Worm (Caenorhabditis elegans) whole organism, L1 larva: ENCODE results near the gene rfk-1.

ENCODE experiments used
- C34B4.2 ChIP-seq: sonication (generic microtip); optimal IDR thresholded peaks from 2 replicates; lab custom pipeline; 2017; ENCODE audit warnings: mild to moderate bottlenecking, missing genetic modification characterization, missing compliant biosample characterization
- F16B12.6 ChIP-seq: fragments of 150-350 bp; optimal IDR thresholded peaks from 2 replicates; lab custom pipeline; 2014; ENCODE audit warnings: missing biosample characterization, missing genetic modification characterization
- Y116A8C.19 ChIP-seq: sonication (generic microtip); optimal IDR thresholded peaks from 2 replicates; lab custom pipeline; 2016; ENCODE audit warnings: missing compliant biosample characterization, missing genetic modification characterization, borderline replicate concordance
- aha-1 ChIP-seq: fragments of 150-350 bp; optimal IDR thresholded peaks from 2 replicates; lab custom pipeline; 2014; ENCODE audit warnings: missing biosample characterization, missing genetic modification characterization
- aly-2 ChIP-seq: fragments of 150-350 bp; optimal IDR thresholded peaks from 2 replicates; lab custom pipeline; 2014; ENCODE audit warnings: missing biosample characterization, missing genetic modification characterization
- ama-1 ChIP-seq: fragments of 150-350 bp; optimal IDR thresholded peaks from 2 replicates; lab custom pipeline; 2014
- blmp-1 ChIP-seq: fragments of 150-350 bp; optimal IDR thresholded peaks from 2 replicates; lab custom pipeline; 2014; ENCODE audit warnings: missing biosample characterization, missing genetic modification characterization
- ceh-63 ChIP-seq: fragments of 200-800 bp; sonication (Bioruptor generic); optimal IDR thresholded peaks from 2 replicates; lab custom pipeline; 2018; ENCODE audit warnings: mild to moderate bottlenecking, missing genetic modification characterization, missing compliant biosample characterization
- ceh-82 ChIP-seq, 3 experiments: fragments of 150-350 bp in 1 of 3; sonication (generic microtip) in 2 of 3; optimal IDR thresholded peaks; 2 replicates each; lab custom pipeline; 2014 to 2017; ENCODE audit warnings: missing biosample characterization in 3 of 3, missing genetic modification characterization in 3 of 3
- ceh-88 ChIP-seq: fragments of 200-800 bp; sonication (Bioruptor generic); IDR thresholded peaks from 2 replicates; pipeline ENCODE4 v1.3.6; 2022; ENCODE audit warnings: missing genetic modification characterization, missing compliant biosample characterization
- ceh-90 ChIP-seq: sonication (generic microtip); optimal IDR thresholded peaks from 2 replicates; lab custom pipeline; 2016; ENCODE audit warnings: missing genetic modification characterization, missing compliant biosample characterization
- dsc-1 ChIP-seq: sonication (generic microtip); optimal IDR thresholded peaks from 2 replicates; lab custom pipeline; 2016; ENCODE audit warnings: mild to moderate bottlenecking, missing genetic modification characterization, missing compliant biosample characterization
- egl-13 ChIP-seq: sonication (generic microtip); optimal IDR thresholded peaks from 2 replicates; lab custom pipeline; 2016; ENCODE audit warnings: missing genotype, missing genetic modification reagents, missing genetic modification characterization, missing compliant biosample characterization
- egl-27 ChIP-seq, 2 experiments: fragments of 150-350 bp in 1 of 2; sonication (generic microtip); optimal IDR thresholded peaks; 3 replicates each; lab custom pipeline; 2017 to 2018; ENCODE audit warnings: missing biosample characterization in 2 of 2, missing genetic modification characterization in 2 of 2, missing genetic modification reagents in 2 of 2
- elt-2 ChIP-seq: sonication (generic microtip); optimal IDR thresholded peaks from 2 replicates; lab custom pipeline; 2016; ENCODE audit warnings: missing genetic modification characterization, mild to moderate bottlenecking, inconsistent platforms, missing compliant biosample characterization, missing genetic modification reagents
- ets-5 ChIP-seq: fragments of 200-800 bp; sonication (Bioruptor generic); IDR thresholded peaks from 2 replicates; pipeline ENCODE4 v1.3.6; 2022; ENCODE audit warnings: missing genetic modification characterization, missing compliant biosample characterization
- fkh-10 ChIP-seq: sonication (generic microtip); optimal IDR thresholded peaks from 2 replicates; lab custom pipeline; 2017; ENCODE audit warnings: missing biosample characterization, missing genetic modification reagents, missing genetic modification characterization
- fos-1 ChIP-seq: fragments of 150-350 bp; optimal IDR thresholded peaks from 2 replicates; lab custom pipeline; 2014; ENCODE audit warnings: missing biosample characterization, missing genetic modification characterization
- hlh-17 ChIP-seq: fragments of 200-800 bp; sonication (Bioruptor generic); optimal IDR thresholded peaks from 2 replicates; lab custom pipeline; 2018; ENCODE audit warnings: missing genetic modification characterization, mild to moderate bottlenecking, missing compliant biosample characterization, moderate library complexity, borderline replicate concordance
- hlh-4 ChIP-seq: sonication (generic microtip); optimal IDR thresholded peaks from 2 replicates; lab custom pipeline; 2016; ENCODE audit warnings: mild to moderate bottlenecking, missing genetic modification characterization, missing compliant biosample characterization
- irx-1 ChIP-seq: sonication (generic microtip); optimal IDR thresholded peaks from 2 replicates; lab custom pipeline; 2016; ENCODE audit warnings: missing genetic modification characterization, missing compliant biosample characterization
- lin-13 ChIP-seq: fragments of 150-350 bp; optimal IDR thresholded peaks from 2 replicates; lab custom pipeline; 2014; ENCODE audit warnings: missing biosample characterization, missing genetic modification reagents, missing genetic modification characterization
- lin-15B ChIP-seq: fragments of 150-350 bp; sonication (generic microtip); optimal IDR thresholded peaks from 3 replicates; lab custom pipeline; 2014; ENCODE audit warnings: missing biosample characterization, missing genetic modification characterization
- lin-35 ChIP-seq, 2 experiments: fragments of 150-350 bp; optimal IDR thresholded peaks; 2 replicates each; lab custom pipeline; 2014; ENCODE audit warnings: missing biosample characterization in 2 of 2, missing genetic modification characterization in 2 of 2, missing genetic modification reagents in 2 of 2
- lir-3 ChIP-seq: sonication (generic microtip); optimal IDR thresholded peaks from 2 replicates; lab custom pipeline; 2016; ENCODE audit warnings: mild to moderate bottlenecking, missing genetic modification characterization, moderate library complexity, missing compliant biosample characterization; ENCODE audit not compliant: poor library complexity
- lsy-2 ChIP-seq, 2 experiments: fragments of 150-350 bp; optimal IDR thresholded peaks; 2 replicates each; lab custom pipeline; 2014; ENCODE audit warnings: missing biosample characterization in 2 of 2, missing genetic modification characterization in 2 of 2
- mef-2 ChIP-seq: fragments of 150-350 bp; optimal IDR thresholded peaks from 2 replicates; lab custom pipeline; 2014; ENCODE audit warnings: missing biosample characterization, missing genetic modification characterization
- nhr-11 ChIP-seq: fragments of 150-350 bp; optimal IDR thresholded peaks from 2 replicates; lab custom pipeline; 2014; ENCODE audit warnings: missing biosample characterization, missing genetic modification characterization
- nhr-12 ChIP-seq: sonication (generic microtip); optimal IDR thresholded peaks from 2 replicates; lab custom pipeline; 2017; ENCODE audit warnings: missing biosample characterization, missing genetic modification characterization
- nhr-19 ChIP-seq: fragments of 200-800 bp; sonication (Bioruptor generic); conservative IDR thresholded peaks from 2 replicates; pipeline ENCODE4 v1.3.6; 2022; ENCODE audit warnings: missing genetic modification characterization, missing compliant biosample characterization
- nhr-20 ChIP-seq: sonication (generic microtip); optimal IDR thresholded peaks from 2 replicates; lab custom pipeline; 2016; ENCODE audit warnings: mild to moderate bottlenecking, missing genetic modification characterization, missing compliant biosample characterization
- nhr-28 ChIP-seq: fragments of 150-350 bp; optimal IDR thresholded peaks from 2 replicates; lab custom pipeline; 2014; ENCODE audit warnings: missing biosample characterization, missing genetic modification characterization
- nhr-77 ChIP-seq: fragments of 150-350 bp; optimal IDR thresholded peaks from 2 replicates; lab custom pipeline; 2014; ENCODE audit warnings: missing biosample characterization, missing genetic modification characterization
- nhr-85 ChIP-seq: sonication (generic microtip); peaks from one replicate; lab custom pipeline; 2016; ENCODE audit warnings: missing genetic modification characterization, inconsistent platforms, missing compliant biosample characterization
- pag-3 ChIP-seq: sonication (generic microtip); optimal IDR thresholded peaks from 2 replicates; lab custom pipeline; 2017; ENCODE audit warnings: missing genetic modification characterization, mild to moderate bottlenecking, missing compliant biosample characterization, antibody characterized with exemption, borderline replicate concordance; ENCODE audit not compliant: insufficient read depth
- pax-3 ChIP-seq: fragments of 200-800 bp; sonication (Bioruptor generic); optimal IDR thresholded peaks from 2 replicates; lab custom pipeline; 2018; ENCODE audit warnings: mild to moderate bottlenecking, missing genetic modification characterization, moderate library complexity, missing compliant biosample characterization
- rnt-1 ChIP-seq: sonication (generic microtip); optimal IDR thresholded peaks from 2 replicates; lab custom pipeline; 2016; ENCODE audit warnings: mild to moderate bottlenecking, missing genetic modification characterization, moderate library complexity, missing compliant biosample characterization
- skn-1 ChIP-seq: fragments of 150-350 bp; optimal IDR thresholded peaks from 2 replicates; lab custom pipeline; 2014; ENCODE audit warnings: missing biosample characterization, missing genetic modification characterization
- snu-23 ChIP-seq: sonication (generic microtip); optimal IDR thresholded peaks from 2 replicates; lab custom pipeline; 2016; ENCODE audit warnings: missing genetic modification characterization, missing compliant biosample characterization
- sptf-1 ChIP-seq: fragments of 150-350 bp; optimal IDR thresholded peaks from 2 replicates; lab custom pipeline; 2014; ENCODE audit warnings: missing biosample characterization, missing genetic modification characterization
- swsn-7 ChIP-seq: sonication (generic microtip); optimal IDR thresholded peaks from 2 replicates; lab custom pipeline; 2016; ENCODE audit warnings: missing genetic modification characterization, missing compliant biosample characterization
- tbx-2 ChIP-seq: sonication (generic microtip); optimal IDR thresholded peaks from 2 replicates; lab custom pipeline; 2016; ENCODE audit warnings: missing genetic modification characterization, missing compliant biosample characterization
- unc-130 ChIP-seq: fragments of 150-350 bp; optimal IDR thresholded peaks from 2 replicates; lab custom pipeline; 2017; ENCODE audit warnings: missing biosample characterization, missing genetic modification characterization, inconsistent platforms
- unc-30 ChIP-seq: sonication (generic microtip); optimal IDR thresholded peaks from 2 replicates; lab custom pipeline; 2017; ENCODE audit warnings: missing biosample characterization, missing genetic modification characterization
- unc-62 ChIP-seq: fragments of 150-350 bp; optimal IDR thresholded peaks from 2 replicates; lab custom pipeline; 2014; ENCODE audit warnings: missing biosample characterization, missing genetic modification reagents, missing genetic modification characterization
- unc-86 ChIP-seq: sonication (generic microtip); optimal IDR thresholded peaks from 2 replicates; lab custom pipeline; 2016; ENCODE audit warnings: missing genetic modification characterization, missing compliant biosample characterization
- xbp-1 ChIP-seq: sonication (generic microtip); optimal IDR thresholded peaks from 2 replicates; lab custom pipeline; 2016; ENCODE audit warnings: missing genetic modification characterization, missing compliant biosample characterization
- zag-1 ChIP-seq: fragments of 150-350 bp; optimal IDR thresholded peaks from 2 replicates; lab custom pipeline; 2014; ENCODE audit warnings: missing biosample characterization, missing genetic modification characterization
- zip-4 ChIP-seq: fragments of 200-800 bp; sonication (Bioruptor generic); optimal IDR thresholded peaks from 2 replicates; lab custom pipeline; 2018; ENCODE audit warnings: mild to moderate bottlenecking, missing genetic modification characterization, moderate library complexity, missing compliant biosample characterization
- ztf-4 ChIP-seq: fragments of 150-350 bp; optimal IDR thresholded peaks from 2 replicates; lab custom pipeline; 2014; ENCODE audit warnings: missing biosample characterization, missing genetic modification characterization

rfk-1 gene

DNA sequence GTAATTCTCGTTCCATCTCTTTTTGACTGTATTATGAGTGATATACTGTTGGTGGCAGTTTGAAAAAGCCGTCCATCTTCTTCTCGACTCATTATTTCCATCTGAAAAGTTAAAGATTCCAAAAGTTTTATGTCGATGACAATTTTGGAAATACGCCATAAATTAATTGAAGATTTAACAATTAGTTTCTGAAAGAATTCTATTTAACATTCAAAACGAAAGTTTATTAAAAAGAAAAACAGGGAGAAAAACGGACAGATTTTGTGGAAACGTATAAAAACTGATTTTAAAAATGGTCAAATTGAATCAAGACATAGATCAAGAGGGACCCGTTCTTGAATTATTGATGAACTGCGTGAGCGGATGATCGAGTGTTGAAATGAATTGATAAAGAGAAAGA, 4.6 kb upstream of the rfk-1 start, which contains the start of gene R10H10.7:
Gene R10H10.7, minus strand, starts transcription at position 101 of the 400 bp plus-strand sequence.
- TF ChIP-seq nhr-85 (tag; lab: Kevin White, UChicago), result peak; percentile 17
- TF ChIP-seq Y116A8C.19, result no peak

DNA sequence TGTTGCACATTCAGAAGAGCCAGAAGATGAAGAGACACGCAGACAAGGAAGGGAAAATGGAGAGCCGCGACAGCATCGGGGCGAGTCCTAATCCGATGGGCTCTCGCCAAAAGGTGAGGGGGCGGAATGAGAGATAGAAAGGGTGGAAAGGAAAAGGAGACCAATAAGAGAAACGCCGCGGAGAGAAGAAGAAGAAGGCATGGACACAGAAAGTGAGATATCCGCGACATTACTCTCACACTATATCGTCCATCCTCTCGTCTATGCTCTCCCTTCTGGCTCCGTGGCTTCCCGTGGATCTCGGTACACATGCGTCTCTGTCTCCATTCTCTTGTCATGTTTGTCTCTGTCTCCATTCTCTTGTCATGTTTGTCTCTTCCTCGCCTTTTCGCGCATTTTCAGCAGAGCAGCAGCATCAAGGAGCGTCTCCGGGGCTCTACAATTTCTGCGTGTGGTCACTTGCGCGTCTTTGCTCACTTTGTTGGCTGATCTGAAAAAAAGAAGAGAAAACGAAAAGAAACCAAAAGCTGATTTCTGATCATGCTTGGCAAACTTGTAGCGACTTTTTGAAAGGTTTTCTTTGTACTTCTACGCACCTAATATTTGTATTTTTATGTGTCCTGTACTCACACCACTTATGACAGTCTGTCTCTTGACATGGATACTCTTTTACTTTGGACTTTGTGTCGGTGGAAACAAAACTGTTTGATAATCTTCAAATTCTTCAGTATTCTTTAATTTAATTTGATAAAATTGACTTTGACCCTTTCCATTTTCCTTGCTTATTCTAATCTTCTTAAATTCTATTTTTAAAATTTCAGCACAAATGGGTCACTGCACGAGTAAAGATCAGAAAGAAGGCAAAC, 5.9 kb downstream of the rfk-1 start, which contains the start of gene gpa-7:
Gene gpa-7, plus strand, starts transcription at position 816 of the 866 bp plus-strand sequence.
- TF ChIP-seq lir-3 (tag; lab: Kevin White, UChicago) (no peak), unc-30 (no peak), nhr-12 (no peak), ztf-4 (tag; lab: Kevin White, UChicago) (peak; percentile 41), nhr-28 (no peak), nhr-11 (no peak), hlh-17 (GFP tag; lab: Kevin White, UChicago) (no peak), lsy-2 (tag; optimal IDR thresholded peaks at IDR 0.05; lab: Kevin White, UChicago) (peak; percentile 46 to 73), fkh-10 (GFP tag; lab: Kevin White, UChicago) (peak; percentile 93), unc-130 (tag; lab: Kevin White, UChicago) (no peak), nhr-77 (tag; lab: Kevin White, UChicago) (peak; percentile 50), lin-15B (no peak), ceh-90 (tag; lab: Kevin White, UChicago) (no peak), egl-13 (tag; lab: Kevin White, UChicago) (peak; percentile 86), hlh-4 (tag; lab: Kevin White, UChicago) (no peak), skn-1 (tag; lab: Kevin White, UChicago) (no peak), aly-2 (tag; lab: Kevin White, UChicago) (no peak), xbp-1 (tag; lab: Kevin White, UChicago) (peak; percentile 46), snu-23 (GFP tag; lab: Kevin White, UChicago) (peak; percentile 73), irx-1 (tag; lab: Kevin White, UChicago) (peak; percentile 28), unc-62 (no peak), ceh-63 (GFP tag; lab: Kevin White, UChicago) (no peak), unc-86 (tag; lab: Kevin White, UChicago) (peak; percentile 84), pax-3 (peak; percentile 71), dsc-1 (tag; lab: Kevin White, UChicago) (peak; percentile 74), nhr-20 (tag; lab: Kevin White, UChicago) (peak; percentile 57), aha-1 (tag; lab: Kevin White, UChicago) (no peak), nhr-19 (GFP tag; lab: Robert Waterston, UW) (peak; percentile 39), sptf-1 (tag; lab: Kevin White, UChicago) (no peak), ama-1 (no peak), ceh-88 (GFP tag; lab: Robert Waterston, UW) (no peak), Y116A8C.19 (no peak), fos-1 (tag; lab: Kevin White, UChicago) (peak; percentile 27), pag-3 (tag; lab: Kevin White, UChicago) (no peak), lin-13 (GFP tag; lab: Kevin White, UChicago) (no peak), tbx-2 (tag; lab: Kevin White, UChicago) (peak; percentile 86), lin-35 (GFP tag; optimal IDR thresholded peaks at IDR 0.05; lab: Kevin White, UChicago) (peak in 1 of 2 experiments; percentile 42), zag-1 (peak; percentile 76), F16B12.6 (tag; lab: Kevin White, UChicago) (no peak), mef-2 (tag; lab: Kevin White, UChicago) (peak; percentile 43), ets-5 (GFP tag; lab: Robert Waterston, UW) (no peak), egl-27 (tag; optimal IDR thresholded peaks at IDR 0.05; lab: Kevin White, UChicago) (peak in 1 of 2 experiments; percentile 39), ceh-82 (tag; optimal IDR thresholded peaks at IDR 0.05; lab: Kevin White, UChicago) (peak in 2 of 3 experiments; percentile 54 to 65), elt-2 (tag; lab: Kevin White, UChicago) (no peak), swsn-7 (tag; lab: Kevin White, UChicago) (peak; percentile 76), zip-4 (GFP tag; lab: Kevin White, UChicago) (no peak), C34B4.2 (tag; lab: Kevin White, UChicago) (no peak), blmp-1 (tag; lab: Kevin White, UChicago) (peak; percentile 89), rnt-1 (tag; lab: Kevin White, UChicago) (peak; percentile 45)
